Worm (Caenorhabditis elegans): Measurements from ENCODE around the gene T23G4.127.

- no peak for TF ChIP-seq R02D3.7 (tag; optimal IDR thresholded peaks at IDR 0.05)
- no peak for TF ChIP-seq ces-1 (GFP tag; optimal IDR thresholded peaks at IDR 0.05)
- no peak for TF ChIP-seq egl-43 (GFP tag; IDR thresholded peaks at IDR 0.05)
- TF ChIP-seq ama-1 (optimal IDR thresholded peaks at IDR 0.05), result no peak
- TF ChIP-seq pqm-1 (tag; optimal IDR thresholded peaks at IDR 0.05), result no peak
- TF ChIP-seq nhr-10 (tag; optimal IDR thresholded peaks at IDR 0.05), result no peak
- no peak for TF ChIP-seq hmg-1.1 (GFP tag; IDR thresholded peaks at IDR 0.05)
- no peak for TF ChIP-seq skn-1 (tag; optimal IDR thresholded peaks at IDR 0.05)
- TF ChIP-seq fkh-10 (GFP tag; optimal IDR thresholded peaks at IDR 0.05), result no peak
- no peak for TF ChIP-seq mdl-1 (tag; optimal IDR thresholded peaks at IDR 0.05)
- TF ChIP-seq ZK546.5 (tag; optimal IDR thresholded peaks at IDR 0.05), result no peak
- no peak for TF ChIP-seq zip-2 (tag; optimal IDR thresholded peaks at IDR 0.05)
- no peak for TF ChIP-seq mdt-29 (GFP tag; IDR thresholded peaks at IDR 0.05)
- no peak for TF ChIP-seq lin-13 (GFP tag; optimal IDR thresholded peaks at IDR 0.05)
These were observed 1.6 kb downstream of the T23G4.127 start for ce11 chrIV:13696900-13697299.
